Worm (Caenorhabditis elegans): ENCODE data around the gene F31F4.17.

Gene F31F4.17

ce11 chrV:683858-684257 is 23.7 kb upstream of the F31F4.17 start, which contains the start of gene F31F4.1:
F31F4.1 (plus strand) TSS chrV:684060.
- peak; percentile 21 for TF ChIP-seq nhr-80 (tag; optimal IDR thresholded peaks at IDR 0.05)
- no peak for TF ChIP-seq madf-6 (GFP tag; IDR thresholded peaks at IDR 0.05)

ce11 chrV:682031-682430 is 21.9 kb upstream of the F31F4.17 start, which contains the start of gene srx-23:
srx-23 (plus strand) TSS chrV:682331.
- TF ChIP-seq let-526 (GFP tag; IDR thresholded peaks at IDR 0.05) (no peak), B0261.1 (tag; optimal IDR thresholded peaks at IDR 0.05) (no peak), Y95B8A.8 (GFP tag; IDR thresholded peaks at IDR 0.05) (no peak), pbrm-1 (GFP tag; IDR thresholded peaks at IDR 0.05) (no peak), hsf-1 (GFP tag; IDR thresholded peaks at IDR 0.05) (no peak), nfya-2 (GFP tag; IDR thresholded peaks at IDR 0.05) (no peak), lag-1 (GFP tag; IDR thresholded peaks at IDR 0.05) (no peak)

ce11 chrV:679663-680062 is 19.6 kb upstream of the F31F4.17 start, which contains the start of gene srx-22:
srx-22 (plus strand) TSS chrV:679963.
- TF ChIP-seq nhr-80 (tag; optimal IDR thresholded peaks at IDR 0.05) (no peak), tlf-1 (GFP tag; optimal IDR thresholded peaks at IDR 0.05) (no peak), let-607 (tag; optimal IDR thresholded peaks at IDR 0.05) (no peak), ztf-18 (tag; optimal IDR thresholded peaks at IDR 0.05) (no peak), dpff-1 (tag; optimal IDR thresholded peaks at IDR 0.05) (no peak), ceh-58 (GFP tag; IDR thresholded peaks at IDR 0.05) (no peak), gei-17 (GFP tag; optimal IDR thresholded peaks at IDR 0.05) (no peak), K12H6.12 (tag; optimal IDR thresholded peaks at IDR 0.05) (no peak), aptf-3 (GFP tag; IDR thresholded peaks at IDR 0.05) (no peak), ceh-40 (GFP tag; IDR thresholded peaks at IDR 0.05) (no peak), xnd-1 (tag; optimal IDR thresholded peaks at IDR 0.05) (no peak), T26A5.8 (tag; optimal IDR thresholded peaks at IDR 0.05) (no peak), hsf-1 (GFP tag; IDR thresholded peaks at IDR 0.05) (no peak), B0336.3 (GFP tag; IDR thresholded peaks at IDR 0.05) (no peak), ztf-6 (GFP tag; IDR thresholded peaks at IDR 0.05) (no peak)

ce11 chrV:676550-677084 is 16.5 kb upstream of the F31F4.17 start, which contains the start of the genes fbxa-72 and srx-21:
fbxa-72 (minus strand) TSS chrV:676753.
srx-21 (plus strand) TSS chrV:677034.
- TF ChIP-seq mxl-1 (tag; optimal IDR thresholded peaks at IDR 0.05) (no peak), nhr-80 (tag; optimal IDR thresholded peaks at IDR 0.05) (peak; percentile 69)

- TF ChIP-seq snpc-4 (GFP tag; optimal IDR thresholded peaks at IDR 0.05): no peak
- peak in 2 of 4 experiments; percentile 78 to 88 for TF ChIP-seq snpc-4 (tag; optimal IDR thresholded peaks at IDR 0.05)
- TF ChIP-seq hsf-1 (GFP tag; IDR thresholded peaks at IDR 0.05): no peak
- TF ChIP-seq snpc-1.1 (tag; optimal IDR thresholded peaks at IDR 0.05; ENCODE audit: insufficient read depth): peak; percentile 54
- 0 out of 2 replicates have a peak, but pooled peaks have one; percentile 42 for TF ChIP-seq zfh-2 (GFP tag; conservative IDR thresholded peaks at IDR 0.05)
Measured at ce11 chrV:676090-676489, 16.0 kb upstream of the F31F4.17 start.

ce11 chrV:674213-674612 is 14.1 kb upstream of the F31F4.17 start, which contains the start of gene sru-25:
sru-25 (minus strand) TSS chrV:674313.
- no peak for TF ChIP-seq hlh-12 (tag; optimal IDR thresholded peaks at IDR 0.05)
- no peak for TF ChIP-seq B0336.3 (GFP tag; IDR thresholded peaks at IDR 0.05)
- no peak for TF ChIP-seq madf-6 (GFP tag; IDR thresholded peaks at IDR 0.05)
- TF ChIP-seq T26A5.8 (tag; optimal IDR thresholded peaks at IDR 0.05): no peak
- TF ChIP-seq tlf-1 (GFP tag; optimal IDR thresholded peaks at IDR 0.05): no peak
- TF ChIP-seq madf-10 (tag; optimal IDR thresholded peaks at IDR 0.05): no peak
- TF ChIP-seq attf-3 (GFP tag; conservative IDR thresholded peaks at IDR 0.05): no peak
- no peak for TF ChIP-seq dpl-1 (GFP tag; optimal IDR thresholded peaks at IDR 0.05)
- no peak for TF ChIP-seq atf-7 (tag; optimal IDR thresholded peaks at IDR 0.05)
- TF ChIP-seq ZK185.1 (tag; optimal IDR thresholded peaks at IDR 0.05; ENCODE audit: poor library complexity, severe bottlenecking): no peak
- no peak for TF ChIP-seq Y67H2A.10 (GFP tag; conservative IDR thresholded peaks at IDR 0.05)
- no peak for TF ChIP-seq B0019.2 (GFP tag; conservative IDR thresholded peaks at IDR 0.05)
